Fruit fly (Drosophila melanogaster) S2 (cell line): ENCODE results near the gene kug.

Experiments used
- CG8478 ChIP-seq: fragments of >200 bp; optimal IDR thresholded peaks from 2 replicates; lab custom pipeline; 2018
- CTCF ChIP-seq, 2 experiments: fragments of >200 bp; optimal IDR thresholded peaks; 2 replicates each; lab custom pipeline; 2018

- no peak for TF ChIP-seq CG8478 (lab: Kevin White, UChicago)
- TF ChIP-seq CTCF (optimal IDR thresholded peaks at IDR 0.05; lab: Kevin White, UChicago), result no peak
Observed at dm6 chr3L:19978088-19978487, 27.0 kb upstream of the kug start.
